Fruit fly (Drosophila melanogaster) whole organism, adult: Measurements from ENCODE around the gene Lip3.

Source experiments
- CG11617 ChIP-seq: fragments of 200-800 bp; sonication (Bioruptor generic); optimal IDR thresholded peaks from 2 replicates; lab custom pipeline; 2017; ENCODE audit warnings: mild to moderate bottlenecking, missing biosample characterization, missing genetic modification reagents, missing genetic modification characterization
- CG12768 ChIP-seq: fragments of 200-800 bp; sonication (Bioruptor generic); optimal IDR thresholded peaks from 2 replicates; lab custom pipeline; 2017; ENCODE audit warnings: missing biosample characterization, missing genetic modification characterization, mild to moderate bottlenecking, moderate library complexity, missing genetic modification reagents
- CG14711 ChIP-seq: fragments of 200-800 bp; sonication (Bioruptor generic); optimal IDR thresholded peaks from 2 replicates; lab custom pipeline; 2018; ENCODE audit warnings: missing biosample characterization, mild to moderate bottlenecking, missing genetic modification characterization, moderate library complexity
- CG1620 ChIP-seq: fragments of 200-800 bp; sonication (Bioruptor generic); optimal IDR thresholded peaks from 2 replicates; lab custom pipeline; 2016; ENCODE audit warnings: missing biosample characterization, missing genetic modification characterization
- CG33017 ChIP-seq: fragments of 200-800 bp; sonication (Bioruptor generic); optimal IDR thresholded peaks from 2 replicates; lab custom pipeline; 2018; ENCODE audit warnings: missing biosample characterization, mild to moderate bottlenecking, missing genetic modification characterization, moderate library complexity
- CG5204 ChIP-seq: fragments of 200-800 bp; sonication (Bioruptor generic); optimal IDR thresholded peaks from 2 replicates; lab custom pipeline; 2016; ENCODE audit warnings: missing biosample characterization, missing genetic modification characterization
- CG7045 ChIP-seq: fragments of 200-800 bp; sonication (Bioruptor generic); optimal IDR thresholded peaks from 2 replicates; lab custom pipeline; 2017; ENCODE audit warnings: missing biosample characterization, mild to moderate bottlenecking, missing genetic modification characterization
- CG7101 ChIP-seq: fragments of 200-800 bp; sonication (Bioruptor generic); optimal IDR thresholded peaks from 2 replicates; lab custom pipeline; 2018; ENCODE audit warnings: missing biosample characterization, mild to moderate bottlenecking, missing genetic modification characterization, moderate library complexity
- Clk ChIP-seq: fragments of 200-800 bp; sonication (Bioruptor generic); optimal IDR thresholded peaks from 2 replicates; lab custom pipeline; 2017; ENCODE audit warnings: missing biosample characterization, missing genetic modification characterization
- Crg-1 ChIP-seq: fragments of 200-800 bp; sonication (Bioruptor generic); optimal IDR thresholded peaks from 2 replicates; lab custom pipeline; 2016; ENCODE audit warnings: missing biosample characterization, missing genetic modification characterization
- Hr96 ChIP-seq: fragments of 200-800 bp; sonication (Bioruptor generic); optimal IDR thresholded peaks from 2 replicates; lab custom pipeline; 2016; ENCODE audit warnings: missing biosample characterization, missing genetic modification characterization
- Mnt ChIP-seq: fragments of 200-800 bp; sonication (Bioruptor generic); optimal IDR thresholded peaks from 2 replicates; lab custom pipeline; 2016; ENCODE audit warnings: missing biosample characterization, mild to moderate bottlenecking, missing genetic modification characterization
- bab1 ChIP-seq: fragments of 200-800 bp; sonication (Bioruptor generic); optimal IDR thresholded peaks from 3 replicates; lab custom pipeline; 2019; ENCODE audit warnings: missing biosample characterization, mild to moderate bottlenecking, missing genetic modification characterization, moderate library complexity
- cic ChIP-seq: fragments of 200-800 bp; sonication (Bioruptor generic); optimal IDR thresholded peaks from 2 replicates; lab custom pipeline; 2017; ENCODE audit warnings: missing biosample characterization, mild to moderate bottlenecking, missing genetic modification characterization, moderate library complexity
- cnc ChIP-seq, 2 experiments: fragments of >200 bp; optimal IDR thresholded peaks; 2 replicates each; lab custom pipeline; 2017
- kay ChIP-seq: fragments of 200-800 bp; sonication (Bioruptor generic); peaks from one replicate; lab custom pipeline; 2016; ENCODE audit warnings: missing biosample characterization, missing genetic modification characterization, borderline replicate concordance
- ovo ChIP-seq: fragments of 200-800 bp; sonication (Bioruptor generic); optimal IDR thresholded peaks from 2 replicates; lab custom pipeline; 2016; ENCODE audit warnings: missing biosample characterization, missing genetic modification characterization
- pad ChIP-seq: fragments of 200-800 bp; sonication (Bioruptor generic); optimal IDR thresholded peaks from 3 replicates; lab custom pipeline; 2017; ENCODE audit warnings: missing biosample characterization, missing genetic modification characterization, mild to moderate bottlenecking, moderate library complexity, missing genetic modification reagents
- tj ChIP-seq: fragments of 200-800 bp; sonication (Bioruptor generic); optimal IDR thresholded peaks from 3 replicates; lab custom pipeline; 2017; ENCODE audit warnings: missing biosample characterization, mild to moderate bottlenecking, missing genetic modification characterization, moderate library complexity

Lip3 gene

DNA sequence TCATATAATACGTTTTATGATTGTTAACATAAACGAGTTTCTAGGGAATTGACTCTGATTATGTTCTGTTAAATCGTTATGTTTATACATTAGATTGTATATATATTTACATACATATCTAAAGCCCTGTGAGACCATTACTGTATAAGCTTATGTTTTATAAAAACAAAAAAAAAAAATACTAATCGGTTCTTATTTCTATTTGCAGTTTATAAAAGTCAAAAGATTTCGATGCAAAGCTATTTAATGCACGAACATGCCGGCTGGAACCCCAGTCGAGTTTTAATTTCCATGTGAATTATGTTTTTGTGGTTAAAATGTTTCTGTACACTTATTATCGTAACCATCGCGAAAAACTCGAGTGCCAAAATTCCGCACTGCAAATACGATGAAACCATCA lies 18.3 kb downstream of the Lip3 start, which contains the start of gene mthl12:
Gene mthl12, plus strand, starts transcription at position 301 of the 400 bp plus-strand sequence.
- TF ChIP-seq Hr96 (GFP tag; lab: Kevin White, UChicago) (no peak), CG5204 (GFP tag; lab: Kevin White, UChicago) (no peak), CG1620 (GFP tag; lab: Kevin White, UChicago) (no peak)

DNA sequence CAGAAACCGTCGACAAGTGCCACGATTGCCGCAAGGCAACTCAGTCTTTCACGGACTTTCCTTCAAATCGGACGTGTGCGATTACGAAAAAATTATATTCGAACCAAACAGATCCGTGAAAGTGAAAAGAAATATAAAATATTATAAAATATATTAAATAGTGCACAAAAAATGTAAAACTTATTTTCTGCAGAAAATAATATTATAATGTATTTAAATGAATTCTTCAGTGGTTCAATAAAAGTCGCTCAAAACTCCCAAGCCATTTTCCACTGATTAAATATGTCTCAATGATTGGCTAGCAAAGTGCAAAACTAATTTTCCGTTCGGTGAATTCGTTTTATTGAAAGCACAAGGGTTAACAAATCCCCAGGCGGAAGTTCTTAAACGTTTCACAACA lies 33.7 kb downstream of the Lip3 start, which contains the start of gene PK2-R1:
Gene PK2-R1, plus strand, starts transcription at position 301 of the 400 bp plus-strand sequence.
- no peak for TF ChIP-seq Mnt (GFP tag; lab: Kevin White, UChicago)
- no peak for TF ChIP-seq cnc (optimal IDR thresholded peaks at IDR 0.05; lab: Kevin White, UChicago)
- no peak for TF ChIP-seq CG14711 (tag; lab: Kevin White, UChicago)
- no peak for TF ChIP-seq CG5204 (GFP tag; lab: Kevin White, UChicago)
- TF ChIP-seq Clk, result no peak
- no peak for TF ChIP-seq CG11617
- no peak for TF ChIP-seq cic (GFP tag; lab: Kevin White, UChicago)
- no peak for TF ChIP-seq tj
- no peak for TF ChIP-seq pad (GFP tag; lab: Kevin White, UChicago)
- no peak for TF ChIP-seq CG7045 (GFP tag; lab: Kevin White, UChicago)
- no peak for TF ChIP-seq bab1 (GFP tag; lab: Kevin White, UChicago)
- no peak for TF ChIP-seq ovo (GFP tag; lab: Kevin White, UChicago)
- no peak for TF ChIP-seq CG33017 (tag; lab: Kevin White, UChicago)
- TF ChIP-seq kay (GFP tag; lab: Kevin White, UChicago), result no peak
- TF ChIP-seq Crg-1 (GFP tag; lab: Kevin White, UChicago), result no peak
- TF ChIP-seq CG7101 (tag; lab: Kevin White, UChicago), result no peak

DNA sequence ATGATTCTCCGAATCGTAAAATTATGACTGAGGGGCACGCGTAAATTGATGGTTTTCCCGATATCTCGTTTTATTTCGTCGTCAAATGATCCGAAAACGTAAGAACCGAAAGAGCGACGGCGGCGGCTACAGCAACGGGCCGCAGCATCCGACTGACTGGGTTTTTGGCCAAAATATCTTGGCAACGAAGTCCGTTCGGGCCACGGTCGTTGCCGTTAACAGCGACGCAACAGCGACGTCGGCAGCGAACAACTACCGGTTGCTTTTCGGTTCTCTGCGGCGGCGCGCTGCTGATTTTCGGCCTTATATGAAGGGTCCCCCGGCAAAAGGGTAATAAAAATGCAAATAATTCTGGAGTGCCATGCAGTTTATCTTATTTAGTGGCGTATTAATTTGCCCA lies 37.7 kb downstream of the Lip3 start, which contains the start of gene PK2-R2:
Gene PK2-R2, minus strand, starts transcription at position 160 of the 400 bp plus-strand sequence.
- TF ChIP-seq cnc (optimal IDR thresholded peaks at IDR 0.05; lab: Kevin White, UChicago) (no peak), CG12768 (no peak), CG7101 (tag; lab: Kevin White, UChicago) (no peak), Clk (no peak), Mnt (GFP tag; lab: Kevin White, UChicago) (no peak), CG1620 (GFP tag; lab: Kevin White, UChicago) (no peak), cic (GFP tag; lab: Kevin White, UChicago) (no peak), CG7045 (GFP tag; lab: Kevin White, UChicago) (no peak), kay (GFP tag; lab: Kevin White, UChicago) (no peak), CG5204 (GFP tag; lab: Kevin White, UChicago) (no peak), Hr96 (GFP tag; lab: Kevin White, UChicago) (no peak), tj (no peak)

DNA sequence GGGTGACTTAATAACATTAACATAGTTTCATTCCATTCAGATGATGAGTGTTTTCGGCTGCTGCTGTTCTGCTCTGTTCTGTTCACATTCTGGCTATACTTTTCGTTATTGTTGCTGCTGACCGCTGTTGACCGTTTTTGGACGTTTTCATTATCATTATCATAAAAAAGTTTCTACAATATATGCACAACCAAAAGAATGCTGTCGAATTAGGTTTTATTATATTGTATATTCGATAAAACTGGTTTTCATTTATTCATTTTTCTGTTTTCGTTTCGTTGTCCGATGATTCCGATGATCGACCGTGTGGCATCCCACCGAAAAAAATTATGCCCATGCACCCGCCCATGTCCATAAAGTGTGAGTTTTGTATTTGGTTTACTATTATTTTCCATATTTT lies 38.7 kb downstream of the Lip3 start:
- no peak for TF ChIP-seq CG5204 (GFP tag; lab: Kevin White, UChicago)
